Fruit fly (Drosophila melanogaster): ENCODE results near the gene myd.

Gene myd

dm6 chr3R:19156670-19157402 lies 23.6 kb upstream of the myd start, which contains the start of gene nanos (continued):
- TF ChIP-seq CG10462 (GFP tag; optimal IDR thresholded peaks at IDR 0.05) (peak; percentile 19), CG2889 (GFP tag; IDR thresholded peaks at IDR 0.05) (0 out of 3 replicates have a peak, but pooled peaks have one; percentile 29), Kr (GFP tag; optimal IDR thresholded peaks at IDR 0.05) (no peak), Bdp1 (GFP tag; optimal IDR thresholded peaks at IDR 0.05) (peak; percentile 50), CG2120 (GFP tag; optimal IDR thresholded peaks at IDR 0.05) (peak; percentile 83), Xbp1 (GFP tag; optimal IDR thresholded peaks at IDR 0.05) (peak; percentile 71), CrebB (tag; optimal IDR thresholded peaks at IDR 0.05) (peak; percentile 57), CG6254 (GFP tag; optimal IDR thresholded peaks at IDR 0.05) (no peak), gt (GFP tag; IDR thresholded peaks at IDR 0.05) (no peak), B-H1 (GFP tag; IDR thresholded peaks at IDR 0.05) (no peak), gem (tag; optimal IDR thresholded peaks at IDR 0.05) (peak; percentile 40), Mes4 (GFP tag; optimal IDR thresholded peaks at IDR 0.05) (peak; percentile 52), unpg (GFP tag; optimal IDR thresholded peaks at IDR 0.05) (peak; percentile 15), slp2 (GFP tag; optimal IDR thresholded peaks at IDR 0.05) (no peak), CG7357 (GFP tag; IDR thresholded peaks at IDR 0.05) (no peak), Fer1 (GFP tag; optimal IDR thresholded peaks at IDR 0.05) (peak; percentile 55), cato (GFP tag; optimal IDR thresholded peaks at IDR 0.05; ENCODE audit: borderline replicate concordance) (peak; percentile 3), Dp (GFP tag; optimal IDR thresholded peaks at IDR 0.05) (peak; percentile 99), fu2 (GFP tag; optimal IDR thresholded peaks at IDR 0.05) (peak; percentile 70), Dip3 (GFP tag; optimal IDR thresholded peaks at IDR 0.05) (peak; percentile 80), CG1647 (GFP tag; optimal IDR thresholded peaks at IDR 0.05) (peak; percentile 60), Dbx (GFP tag; IDR thresholded peaks at IDR 0.05) (peak; percentile 90), CG13287 (GFP tag; IDR thresholded peaks at IDR 0.05; ENCODE audit: partially characterized antibody) (peak; percentile 99), az2 (GFP tag; optimal IDR thresholded peaks at IDR 0.05) (peak; percentile 47), wor (GFP tag; IDR thresholded peaks at IDR 0.05) (no peak), zfh2 (GFP tag; optimal IDR thresholded peaks at IDR 0.05) (peak; percentile 83), Optix (GFP tag; IDR thresholded peaks at IDR 0.05) (peak; percentile 61; the same call in 2 of the 3 replicates), Stat92E (GFP tag; optimal IDR thresholded peaks at IDR 0.05) (no peak), CG8388 (GFP tag; optimal IDR thresholded peaks at IDR 0.05) (no peak), Ets65A (GFP tag) (peak; percentile 96), CG33557 (GFP tag; optimal IDR thresholded peaks at IDR 0.05) (peak; percentile 22), CoRest (tag; optimal IDR thresholded peaks at IDR 0.05) (peak; percentile 68), Adf1 (GFP tag; IDR thresholded peaks at IDR 0.05) (peak; percentile 59), Drgx (GFP tag; IDR thresholded peaks at IDR 0.05) (peak; percentile 29; the same call in 1 of the 2 replicates), pho (GFP tag; optimal IDR thresholded peaks at IDR 0.05) (peak; percentile 74), CG3065 (GFP tag; optimal IDR thresholded peaks at IDR 0.05) (no peak), dati (GFP tag; IDR thresholded peaks at IDR 0.05) (no peak), mld (GFP tag; IDR thresholded peaks at IDR 0.05; ENCODE audit: partially characterized antibody) (peak; percentile 95), ttk (GFP tag; IDR thresholded peaks at IDR 0.05) (no peak), nmo (GFP tag; optimal IDR thresholded peaks at IDR 0.05) (peak; percentile 63), CG2129 (GFP tag; IDR thresholded peaks at IDR 0.05; ENCODE audit: partially characterized antibody) (peak; percentile 92), Jarid2 (GFP tag; optimal IDR thresholded peaks at IDR 0.05) (no peak), crol (GFP tag; IDR thresholded peaks at IDR 0.05) (no peak), CG6791 (GFP tag; IDR thresholded peaks at IDR 0.05; ENCODE audit: partially characterized antibody) (peak; percentile 99), CTCF (GFP tag; optimal IDR thresholded peaks at IDR 0.05) (peak; percentile 51), CG6854 (GFP tag; optimal IDR thresholded peaks at IDR 0.05) (no peak), lab (GFP tag; optimal IDR thresholded peaks at IDR 0.05) (peak; percentile 76), CG18262 (tag; optimal IDR thresholded peaks at IDR 0.05) (peak; percentile 26), Hey (tag; optimal IDR thresholded peaks at IDR 0.05) (peak; percentile 39), CG8089 (GFP tag; optimal IDR thresholded peaks at IDR 0.05) (no peak)
